Worm (Caenorhabditis elegans) whole organism, L4 larva: ENCODE measurements around the gene dyf-11.
A peak's percentile ranks its signal among the peaks of the same experiment; 100 is the strongest.

Experiments used
- F10B5.3 ChIP-seq: sonication (generic microtip); optimal IDR thresholded peaks from 2 replicates; lab custom pipeline; 2016; ENCODE audit warnings: mild to moderate bottlenecking, missing genetic modification characterization, missing compliant biosample characterization
- F26F4.8 ChIP-seq: fragments of 200-800 bp; sonication (Bioruptor generic); conservative IDR thresholded peaks from 2 replicates; pipeline ENCODE4 v1.3.6; 2022; ENCODE audit warnings: missing genetic modification characterization, missing compliant biosample characterization
- F44E2.7 ChIP-seq: fragments of 200-800 bp; sonication (Bioruptor generic); IDR thresholded peaks from 2 replicates; pipeline ENCODE4 v2.1.2; 2022; ENCODE audit warnings: missing genetic modification characterization, missing compliant biosample characterization
- F49E8.2 ChIP-seq: sonication (generic microtip); optimal IDR thresholded peaks from 2 replicates; lab custom pipeline; 2016; ENCODE audit warnings: missing compliant biosample characterization, mild to moderate bottlenecking, missing genetic modification characterization, borderline replicate concordance
- Y48G9A.11 ChIP-seq: fragments of 200-800 bp; sonication (Bioruptor generic); IDR thresholded peaks from 2 replicates; pipeline ENCODE4 v1.3.6; 2022; ENCODE audit warnings: missing genetic modification reagents, missing genetic modification characterization, missing compliant biosample characterization
- ZK337.2 ChIP-seq: fragments of 200-800 bp; sonication (Bioruptor generic); IDR thresholded peaks from 2 replicates; pipeline ENCODE4 v1.3.6; 2022; ENCODE audit warnings: missing genetic modification reagents, missing genetic modification characterization, missing compliant biosample characterization
- ZK546.5 ChIP-seq, 2 experiments: sonication (generic microtip); optimal IDR thresholded peaks; 2 replicates each; lab custom pipeline; 2017; ENCODE audit warnings: missing biosample characterization in 2 of 2, missing genetic modification characterization in 2 of 2
- arid-1 ChIP-seq: fragments of 200-800 bp; sonication (Bioruptor generic); conservative IDR thresholded peaks from 2 replicates; pipeline ENCODE4 v1.3.6; 2022; ENCODE audit warnings: missing genetic modification reagents, missing genetic modification characterization, missing compliant biosample characterization
- ceh-44 ChIP-seq: fragments of 200-800 bp; sonication (Bioruptor generic); IDR thresholded peaks from 2 replicates; pipeline ENCODE4 v1.3.6; 2022; ENCODE audit warnings: missing genetic modification reagents, missing genetic modification characterization, missing compliant biosample characterization
- ceh-82 ChIP-seq: sonication (generic microtip); optimal IDR thresholded peaks from 2 replicates; lab custom pipeline; 2017; ENCODE audit warnings: missing biosample characterization, missing genetic modification characterization
- ctbp-1 ChIP-seq: fragments of 200-800 bp; sonication (Bioruptor generic); IDR thresholded peaks from 2 replicates; pipeline ENCODE4 v1.3.6; 2022; ENCODE audit warnings: missing genetic modification reagents, missing genetic modification characterization, missing compliant biosample characterization
- daf-16 ChIP-seq, 3 experiments: sonication (generic microtip); optimal IDR thresholded peaks; 2 replicates each; lab custom pipeline; 2016 to 2017; ENCODE audit warnings: missing genetic modification characterization in 3 of 3, missing genetic modification reagents in 3 of 3, mild to moderate bottlenecking in 2 of 3, missing compliant biosample characterization in 2 of 3, missing biosample characterization in 1 of 3, moderate library complexity in 1 of 3
- daf-19 ChIP-seq: fragments of 200-800 bp; sonication (Bioruptor generic); conservative IDR thresholded peaks from 2 replicates; pipeline ENCODE4 v1.3.6; 2022; ENCODE audit warnings: missing genetic modification characterization, missing compliant biosample characterization
- dmd-8 ChIP-seq: fragments of 200-800 bp; sonication (Bioruptor generic); IDR thresholded peaks from 2 replicates; pipeline ENCODE4 v1.3.6; 2022; ENCODE audit warnings: missing genetic modification characterization, missing compliant biosample characterization
- duxl-1 ChIP-seq: sonication (generic microtip); optimal IDR thresholded peaks from 2 replicates; lab custom pipeline; 2016; ENCODE audit warnings: mild to moderate bottlenecking, missing genetic modification characterization, moderate library complexity, missing compliant biosample characterization; ENCODE audit not compliant: poor library complexity
- egl-43 ChIP-seq: fragments of 200-800 bp; sonication (Bioruptor generic); IDR thresholded peaks from 2 replicates; pipeline ENCODE4 v1.3.6; 2022; ENCODE audit warnings: missing genetic modification reagents, missing genetic modification characterization, missing compliant biosample characterization
- hlh-11 ChIP-seq: fragments of 200-800 bp; sonication (Bioruptor generic); optimal IDR thresholded peaks from 2 replicates; lab custom pipeline; 2018; ENCODE audit warnings: mild to moderate bottlenecking, missing genetic modification characterization, missing compliant biosample characterization
- jun-1 ChIP-seq: fragments of 150-350 bp; optimal IDR thresholded peaks from 2 replicates; lab custom pipeline; 2014; ENCODE audit warnings: missing biosample characterization, missing genetic modification reagents, missing genetic modification characterization
- lim-7 ChIP-seq: fragments of 200-800 bp; sonication (Bioruptor generic); IDR thresholded peaks from 2 replicates; pipeline ENCODE4 v1.3.6; 2022; ENCODE audit warnings: missing genetic modification characterization, missing compliant biosample characterization
- lin-1 ChIP-seq: fragments of 200-800 bp; sonication (Bioruptor generic); IDR thresholded peaks from 2 replicates; pipeline ENCODE4 v1.3.6; 2022; ENCODE audit warnings: missing genetic modification reagents, missing genetic modification characterization, missing compliant biosample characterization
- lin-13 ChIP-seq: fragments of 150-350 bp; optimal IDR thresholded peaks from 2 replicates; lab custom pipeline; 2014; ENCODE audit warnings: missing biosample characterization, missing genetic modification reagents, missing genetic modification characterization
- lir-3 ChIP-seq: sonication (generic microtip); optimal IDR thresholded peaks from 2 replicates; lab custom pipeline; 2016; ENCODE audit warnings: mild to moderate bottlenecking, missing genetic modification characterization, missing compliant biosample characterization
- madf-5 ChIP-seq, 2 experiments: fragments of 200-800 bp; sonication (Bioruptor generic); IDR thresholded peaks; 2 replicates each; pipeline ENCODE4 v1.3.6; 2022; ENCODE audit warnings: missing compliant biosample characterization in 2 of 2, missing genetic modification characterization in 2 of 2
- madf-9 ChIP-seq: fragments of 200-800 bp; sonication (Bioruptor generic); conservative IDR thresholded peaks from 2 replicates; pipeline ENCODE4 v1.3.6; 2022; ENCODE audit warnings: missing genetic modification reagents, missing genetic modification characterization, missing compliant biosample characterization
- mdl-1 ChIP-seq, 2 experiments: fragments of 150-350 bp in 1 of 2; sonication (generic microtip) in 1 of 2; optimal IDR thresholded peaks; 2 replicates each; lab custom pipeline; 2014 to 2017; ENCODE audit warnings: missing biosample characterization in 2 of 2, missing genetic modification characterization in 2 of 2
- mdt-29 ChIP-seq: fragments of 200-800 bp; sonication (Bioruptor generic); IDR thresholded peaks from 2 replicates; pipeline ENCODE4 v1.3.6; 2022; ENCODE audit warnings: missing genetic modification reagents, missing genetic modification characterization, missing compliant biosample characterization
- mes-2 ChIP-seq: sonication (generic microtip); optimal IDR thresholded peaks from 2 replicates; lab custom pipeline; 2016; ENCODE audit warnings: missing genotype, mild to moderate bottlenecking, missing genetic modification characterization, missing compliant biosample characterization; ENCODE audit not compliant: poor library complexity, severe bottlenecking
- mxl-2 ChIP-seq: fragments of 200-800 bp; sonication (Bioruptor generic); conservative IDR thresholded peaks from 2 replicates; pipeline ENCODE4 v1.3.6; 2022; ENCODE audit warnings: missing genetic modification reagents, missing genetic modification characterization, missing compliant biosample characterization
- nhr-102 ChIP-seq: sonication (generic microtip); optimal IDR thresholded peaks from 2 replicates; lab custom pipeline; 2016; ENCODE audit warnings: mild to moderate bottlenecking, missing genetic modification characterization, moderate library complexity, missing compliant biosample characterization
- nhr-11 ChIP-seq: fragments of 150-350 bp; optimal IDR thresholded peaks from 2 replicates; lab custom pipeline; 2014; ENCODE audit warnings: missing biosample characterization, missing genetic modification characterization
- nhr-25 ChIP-seq: sonication (generic microtip); optimal IDR thresholded peaks from 2 replicates; lab custom pipeline; 2017; ENCODE audit warnings: missing genetic modification characterization, mild to moderate bottlenecking, missing compliant biosample characterization, antibody characterized with exemption, moderate library complexity, borderline replicate concordance; ENCODE audit not compliant: insufficient read depth
- nhr-6 ChIP-seq: fragments of 150-350 bp; optimal IDR thresholded peaks from 2 replicates; lab custom pipeline; 2014; ENCODE audit warnings: missing biosample characterization, missing genetic modification characterization
- nhr-76 ChIP-seq: fragments of 150-350 bp; optimal IDR thresholded peaks from 2 replicates; lab custom pipeline; 2014; ENCODE audit warnings: missing biosample characterization, missing genetic modification characterization
- php-3 ChIP-seq: fragments of 200-800 bp; sonication (Bioruptor generic); IDR thresholded peaks from 2 replicates; pipeline ENCODE4 v1.3.6; 2022; ENCODE audit warnings: missing genetic modification reagents, missing genetic modification characterization, missing compliant biosample characterization
- pqm-1 ChIP-seq: sonication (generic microtip); optimal IDR thresholded peaks from 2 replicates; lab custom pipeline; 2017; ENCODE audit warnings: missing biosample characterization, missing genetic modification characterization
- rbr-2 ChIP-seq: sonication (generic microtip); optimal IDR thresholded peaks from 2 replicates; lab custom pipeline; 2016; ENCODE audit warnings: missing genotype, missing genetic modification characterization, missing compliant biosample characterization
- spr-1 ChIP-seq: sonication (generic microtip); optimal IDR thresholded peaks from 2 replicates; lab custom pipeline; 2016; ENCODE audit warnings: mild to moderate bottlenecking, missing genetic modification characterization, missing compliant biosample characterization
- tag-97 ChIP-seq: fragments of 200-800 bp; sonication (Bioruptor generic); IDR thresholded peaks from 2 replicates; pipeline ENCODE4 v1.3.6; 2022; ENCODE audit warnings: missing genetic modification characterization, missing compliant biosample characterization
- tra-1 ChIP-seq: fragments of 200-800 bp; sonication (Bioruptor generic); IDR thresholded peaks from 2 replicates; pipeline ENCODE4 v1.3.6; 2022; ENCODE audit warnings: missing genetic modification reagents, missing genetic modification characterization, missing compliant biosample characterization
- vab-7 ChIP-seq: fragments of 200-800 bp; sonication (Bioruptor generic); IDR thresholded peaks from 2 replicates; pipeline ENCODE4 v1.3.6; 2022; ENCODE audit warnings: missing genetic modification reagents, missing genetic modification characterization, missing compliant biosample characterization
- zag-1 ChIP-seq: fragments of 150-350 bp; optimal IDR thresholded peaks from 2 replicates; lab custom pipeline; 2014; ENCODE audit warnings: missing biosample characterization, missing genetic modification characterization
- zfp-3 ChIP-seq: fragments of 200-800 bp; sonication (Bioruptor generic); conservative IDR thresholded peaks from 2 replicates; pipeline ENCODE4 v1.3.6; 2022; ENCODE audit warnings: missing genetic modification reagents, missing genetic modification characterization, missing compliant biosample characterization
- zip-11 ChIP-seq: fragments of 200-800 bp; sonication (Bioruptor generic); IDR thresholded peaks from 2 replicates; pipeline ENCODE4 v1.3.6; 2022; ENCODE audit warnings: missing genetic modification characterization, missing compliant biosample characterization
- zip-2 ChIP-seq: fragments of 150-350 bp; optimal IDR thresholded peaks from 2 replicates; lab custom pipeline; 2014; ENCODE audit warnings: missing biosample characterization, missing genetic modification characterization
- ztf-11 ChIP-seq: fragments of 150-350 bp; optimal IDR thresholded peaks from 2 replicates; lab custom pipeline; 2014; ENCODE audit warnings: missing biosample characterization, missing genetic modification characterization
- ztf-7 ChIP-seq: fragments of 150-350 bp; optimal IDR thresholded peaks from 2 replicates; lab custom pipeline; 2014; ENCODE audit warnings: missing biosample characterization, missing genetic modification characterization

Gene dyf-11

ce11 chrX:812264-812663 is 48.7 kb downstream of the dyf-11 start (continued):
- TF ChIP-seq lin-1 (GFP tag; lab: Robert Waterston, UW) (no peak), zfp-3 (GFP tag; lab: Robert Waterston, UW) (no peak), daf-16 (GFP tag; optimal IDR thresholded peaks at IDR 0.05; lab: Kevin White, UChicago) (peak in 1 of 2 experiments; percentile 38), daf-16 (tag; optimal IDR thresholded peaks at IDR 0.05; lab: Kevin White, UChicago) (peak; percentile 30), rbr-2 (tag; lab: Kevin White, UChicago) (no peak), jun-1 (tag; lab: Kevin White, UChicago) (no peak), duxl-1 (tag; lab: Kevin White, UChicago) (no peak), spr-1 (no peak), zag-1 (tag; lab: Kevin White, UChicago) (no peak), mes-2 (tag; lab: Kevin White, UChicago) (peak; percentile 6), hlh-11 (tag; lab: Kevin White, UChicago) (peak; percentile 2)

- TF ChIP-seq daf-16 (GFP tag; optimal IDR thresholded peaks at IDR 0.05; lab: Kevin White, UChicago), result no peak
- TF ChIP-seq daf-16 (tag; optimal IDR thresholded peaks at IDR 0.05; lab: Kevin White, UChicago), result peak; percentile 42
- TF ChIP-seq mxl-2 (GFP tag; lab: Robert Waterston, UW), result no peak
These were observed 49.5 kb downstream of the dyf-11 start, which contains the start of gene F25E2.3 for ce11 chrX:813063-813462. TSS of gene F25E2.3 (minus strand) at chrX:813163.

- TF ChIP-seq F44E2.7, result no peak
- no peak for TF ChIP-seq madf-5 (GFP tag; IDR thresholded peaks at IDR 0.05; lab: Robert Waterston, UW)
- no peak for TF ChIP-seq daf-19 (GFP tag; lab: Robert Waterston, UW)
- no peak for TF ChIP-seq mdl-1 (tag; optimal IDR thresholded peaks at IDR 0.05; lab: Kevin White, UChicago)
- TF ChIP-seq ztf-7 (tag; lab: Kevin White, UChicago), result no peak
- TF ChIP-seq ZK546.5 (tag; optimal IDR thresholded peaks at IDR 0.05; lab: Kevin White, UChicago), result no peak
- TF ChIP-seq zip-2 (tag; lab: Kevin White, UChicago), result no peak
- no peak for TF ChIP-seq nhr-11 (tag; lab: Kevin White, UChicago)
- TF ChIP-seq nhr-76 (tag; lab: Kevin White, UChicago), result no peak
- no peak for TF ChIP-seq lin-13
- TF ChIP-seq tra-1, result peak; percentile 70; the same call in 1 of the 2 replicates
- no peak for TF ChIP-seq Y48G9A.11 (GFP tag; lab: Robert Waterston, UW)
- no peak for TF ChIP-seq ceh-44 (GFP tag; lab: Robert Waterston, UW)
- TF ChIP-seq daf-16 (GFP tag; optimal IDR thresholded peaks at IDR 0.05; lab: Kevin White, UChicago), result no peak
- peak; percentile 55 for TF ChIP-seq daf-16 (tag; optimal IDR thresholded peaks at IDR 0.05; lab: Kevin White, UChicago)
- peak; percentile 73 for TF ChIP-seq php-3 (GFP tag; lab: Robert Waterston, UW)
- no peak for TF ChIP-seq mdt-29 (GFP tag; lab: Robert Waterston, UW)
- TF ChIP-seq ceh-82 (tag; lab: Kevin White, UChicago), result no peak
- no peak for TF ChIP-seq arid-1 (GFP tag; lab: Robert Waterston, UW)
- no peak for TF ChIP-seq lir-3 (tag; lab: Kevin White, UChicago)
- no peak for TF ChIP-seq zag-1 (tag; lab: Kevin White, UChicago)
- TF ChIP-seq F26F4.8 (GFP tag; lab: Robert Waterston, UW), result no peak
- TF ChIP-seq nhr-6 (tag; lab: Kevin White, UChicago), result no peak
- no peak for TF ChIP-seq tag-97 (GFP tag; lab: Robert Waterston, UW)
- TF ChIP-seq egl-43 (GFP tag; lab: Robert Waterston, UW), result no peak
- no peak for TF ChIP-seq vab-7 (GFP tag; lab: Robert Waterston, UW)
- TF ChIP-seq zip-11 (GFP tag; lab: Robert Waterston, UW), result no peak
- TF ChIP-seq nhr-102, result peak; percentile 12
- TF ChIP-seq pqm-1 (tag; lab: Kevin White, UChicago), result peak; percentile 87
- TF ChIP-seq duxl-1 (tag; lab: Kevin White, UChicago), result no peak
- TF ChIP-seq F10B5.3 (tag; lab: Kevin White, UChicago), result no peak
- no peak for TF ChIP-seq nhr-25 (tag; lab: Kevin White, UChicago)
- no peak for TF ChIP-seq madf-9 (GFP tag; lab: Robert Waterston, UW)
- TF ChIP-seq ztf-11 (tag; lab: Kevin White, UChicago), result no peak
- TF ChIP-seq F49E8.2, result no peak
- TF ChIP-seq zfp-3 (GFP tag; lab: Robert Waterston, UW), result no peak
- no peak for TF ChIP-seq ctbp-1 (GFP tag; lab: Robert Waterston, UW)
- no peak for TF ChIP-seq lim-7 (GFP tag; lab: Robert Waterston, UW)
- no peak for TF ChIP-seq mxl-2 (GFP tag; lab: Robert Waterston, UW)
- TF ChIP-seq ZK337.2 (GFP tag; lab: Robert Waterston, UW), result no peak
- TF ChIP-seq dmd-8 (GFP tag; lab: Robert Waterston, UW), result no peak
These were observed 52.4 kb downstream of the dyf-11 start, which contains the start of gene ifd-2 for ce11 chrX:815929-816328. TSS of gene ifd-2 (minus strand) at chrX:815929.
